Worm (Caenorhabditis elegans) whole organism, early embryonic: ENCODE results near the gene grl-15.
A peak's percentile ranks its signal among the peaks of the same experiment; 100 is the strongest.

Experiments
- B0310.2 ChIP-seq: sonication (generic microtip); optimal IDR thresholded peaks from 2 replicates; lab custom pipeline; 2016; ENCODE audit warnings: mild to moderate bottlenecking, missing genetic modification characterization, missing compliant biosample characterization
- F13C5.2 ChIP-seq: sonication (generic microtip); optimal IDR thresholded peaks from 2 replicates; lab custom pipeline; 2017; ENCODE audit warnings: mild to moderate bottlenecking, missing genetic modification characterization, inconsistent platforms, missing compliant biosample characterization
- aly-1 ChIP-seq: sonication (generic microtip); optimal IDR thresholded peaks from 2 replicates; lab custom pipeline; 2016; ENCODE audit warnings: missing genetic modification characterization, missing compliant biosample characterization
- ama-1 ChIP-seq: fragments of 150-350 bp; optimal IDR thresholded peaks from 2 replicates; lab custom pipeline; 2014
- ceh-13 ChIP-seq: fragments of 200-800 bp; sonication (Bioruptor generic); optimal IDR thresholded peaks from 2 replicates; lab custom pipeline; 2018; ENCODE audit warnings: mild to moderate bottlenecking, missing genetic modification characterization, missing compliant biosample characterization
- ceh-36 ChIP-seq: sonication (generic microtip); optimal IDR thresholded peaks from 2 replicates; lab custom pipeline; 2016; ENCODE audit warnings: missing genetic modification characterization, inconsistent platforms, missing compliant biosample characterization
- ets-7 ChIP-seq: sonication (generic microtip); optimal IDR thresholded peaks from 2 replicates; lab custom pipeline; 2016; ENCODE audit warnings: missing genotype, missing genetic modification characterization, missing compliant biosample characterization
- flt-1 ChIP-seq: fragments of 200-800 bp; sonication (Bioruptor generic); IDR thresholded peaks from 2 replicates; pipeline ENCODE4 v1.3.6; 2022; ENCODE audit warnings: missing genetic modification characterization, missing compliant biosample characterization
- hmbx-1 ChIP-seq: sonication (generic microtip); optimal IDR thresholded peaks from 2 replicates; lab custom pipeline; 2016; ENCODE audit warnings: mild to moderate bottlenecking, missing genetic modification characterization, missing compliant biosample characterization
- hmg-4 ChIP-seq: fragments of 200-800 bp; sonication (Bioruptor generic); optimal IDR thresholded peaks from 2 replicates; lab custom pipeline; 2018; ENCODE audit warnings: mild to moderate bottlenecking, missing genetic modification characterization, missing compliant biosample characterization
- hnd-1 ChIP-seq: sonication (generic microtip); optimal IDR thresholded peaks from 2 replicates; lab custom pipeline; 2016; ENCODE audit warnings: missing genetic modification characterization, missing compliant biosample characterization
- pes-1 ChIP-seq: fragments of 200-800 bp; sonication (Bioruptor generic); IDR thresholded peaks from 2 replicates; pipeline ENCODE4 v1.3.6; 2022; ENCODE audit warnings: missing genetic modification reagents, missing genetic modification characterization, missing compliant biosample characterization
- scrt-1 ChIP-seq: fragments of 200-800 bp; sonication (Bioruptor generic); IDR thresholded peaks from 2 replicates; pipeline ENCODE4 v1.3.6; 2022; ENCODE audit warnings: missing genetic modification characterization, missing compliant biosample characterization
- sea-1 ChIP-seq: fragments of 200-800 bp; sonication (Bioruptor generic); conservative IDR thresholded peaks from 2 replicates; pipeline ENCODE4 v1.3.6; 2022; ENCODE audit warnings: missing genetic modification characterization, missing compliant biosample characterization
- tbx-11 ChIP-seq: fragments of 200-800 bp; sonication (Bioruptor generic); IDR thresholded peaks from 2 replicates; pipeline ENCODE4 v1.3.6; 2022; ENCODE audit warnings: missing genetic modification characterization, missing compliant biosample characterization
- tbx-37 ChIP-seq: fragments of 200-800 bp; sonication (Bioruptor generic); conservative IDR thresholded peaks from 2 replicates; pipeline ENCODE4 v1.3.6; 2022; ENCODE audit warnings: missing genetic modification reagents, missing genetic modification characterization, missing compliant biosample characterization
- tra-4 ChIP-seq: sonication (generic microtip); optimal IDR thresholded peaks from 2 replicates; lab custom pipeline; 2017; ENCODE audit warnings: missing genetic modification characterization, missing compliant biosample characterization

grl-15 gene

ce11 chrIII:12251178-12251577, 15.4 kb upstream of the grl-15 start:
- TF ChIP-seq ceh-13, result no peak
- TF ChIP-seq ama-1, result no peak

ce11 chrIII:12250114-12250792, 14.4 kb upstream of the grl-15 start, which contains the start of the genes tim-1 and Y75B8A.23:
Gene tim-1, minus strand, starts transcription at chrIII:12250164.
Gene Y75B8A.23, plus strand, starts transcription at chrIII:12250660.
- TF ChIP-seq flt-1 (GFP tag; lab: Robert Waterston, UW) (peak; percentile 69), F13C5.2 (tag; lab: Kevin White, UChicago) (peak; percentile 86), pes-1 (GFP tag; lab: Robert Waterston, UW) (peak; percentile 61), tra-4 (tag; lab: Kevin White, UChicago) (peak; percentile 38), ama-1 (peak; percentile 97), hmbx-1 (tag; lab: Kevin White, UChicago) (no peak), aly-1 (tag; lab: Kevin White, UChicago) (peak; percentile 48), hmg-4 (peak; percentile 25), tbx-11 (no peak), ets-7 (tag; lab: Kevin White, UChicago) (no peak), scrt-1 (no peak), ceh-36 (tag; lab: Kevin White, UChicago) (peak; percentile 74), tbx-37 (no peak), hnd-1 (tag; lab: Kevin White, UChicago) (no peak), B0310.2 (peak; percentile 58), sea-1 (GFP tag; lab: Robert Waterston, UW) (peak; percentile 59), ceh-13 (peak; percentile 15)

ce11 chrIII:12247329-12247728, 11.5 kb upstream of the grl-15 start:
- TF ChIP-seq B0310.2 (no peak), tbx-37 (no peak), tbx-11 (no peak), aly-1 (tag; lab: Kevin White, UChicago) (no peak), hnd-1 (tag; lab: Kevin White, UChicago) (no peak), ceh-36 (tag; lab: Kevin White, UChicago) (no peak)

DNA sequence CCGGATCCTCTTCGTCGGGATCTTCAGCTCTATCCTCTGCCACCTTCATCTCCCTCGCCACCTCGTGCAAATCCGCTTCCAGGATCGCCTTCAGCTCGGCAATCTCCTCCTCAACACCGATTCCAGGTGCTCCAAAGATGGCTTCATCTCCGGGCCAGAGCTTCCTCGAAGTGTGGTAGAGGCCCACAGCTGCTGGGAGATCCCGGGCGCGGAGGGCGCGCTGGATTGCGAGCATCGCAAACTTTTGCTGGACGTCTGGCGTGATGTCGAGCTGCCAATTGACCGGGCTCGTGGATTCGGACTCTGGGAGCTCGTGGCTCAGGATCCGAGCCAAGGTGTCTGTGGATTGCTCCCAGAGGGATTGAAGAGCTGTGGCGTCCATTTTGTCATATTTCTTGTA, 9.8 kb upstream of the grl-15 start:
- TF ChIP-seq F13C5.2 (tag; lab: Kevin White, UChicago), result no peak
- no peak for TF ChIP-seq ama-1
- no peak for TF ChIP-seq tra-4 (tag; lab: Kevin White, UChicago)
- TF ChIP-seq sea-1 (GFP tag; lab: Robert Waterston, UW), result no peak
- no peak for TF ChIP-seq scrt-1
- no peak for TF ChIP-seq flt-1 (GFP tag; lab: Robert Waterston, UW)
- no peak for TF ChIP-seq B0310.2
- no peak for TF ChIP-seq aly-1 (tag; lab: Kevin White, UChicago)
- no peak for TF ChIP-seq ceh-13
- no peak for TF ChIP-seq ets-7 (tag; lab: Kevin White, UChicago)
- TF ChIP-seq hnd-1 (tag; lab: Kevin White, UChicago), result no peak
- no peak for TF ChIP-seq tbx-37
- no peak for TF ChIP-seq hmbx-1 (tag; lab: Kevin White, UChicago)
- TF ChIP-seq tbx-11, result no peak
- no peak for TF ChIP-seq pes-1 (GFP tag; lab: Robert Waterston, UW)

ce11 chrIII:12235359-12235758, 455 bp downstream of the grl-15 start:
- no peak for TF ChIP-seq ceh-36 (tag; lab: Kevin White, UChicago)
- no peak for TF ChIP-seq B0310.2
- TF ChIP-seq tbx-11, result no peak
- TF ChIP-seq pes-1 (GFP tag; lab: Robert Waterston, UW), result no peak
- no peak for TF ChIP-seq ama-1
- TF ChIP-seq hnd-1 (tag; lab: Kevin White, UChicago), result no peak
- no peak for TF ChIP-seq ceh-13
- no peak for TF ChIP-seq tbx-37
- TF ChIP-seq F13C5.2 (tag; lab: Kevin White, UChicago), result no peak
- no peak for TF ChIP-seq flt-1 (GFP tag; lab: Robert Waterston, UW)

DNA sequence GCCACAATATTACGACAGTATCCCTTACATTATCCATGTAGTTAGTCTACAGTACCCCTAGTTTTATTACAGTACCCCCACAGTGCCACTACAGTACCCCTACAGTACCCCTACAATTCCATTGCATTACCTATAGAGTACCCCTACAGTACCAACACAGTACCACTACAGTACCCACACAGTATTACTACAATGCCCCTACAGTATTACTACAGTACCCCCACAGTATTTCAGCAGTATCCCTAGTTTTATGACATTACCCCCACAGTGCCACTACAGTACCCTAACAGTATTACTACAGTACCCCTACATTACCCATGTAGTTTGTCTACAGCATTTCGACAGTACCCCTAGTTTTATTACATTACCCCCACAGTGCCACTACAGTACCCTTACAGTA, 2.3 kb downstream of the grl-15 start:
- TF ChIP-seq hnd-1 (tag; lab: Kevin White, UChicago) (no peak), scrt-1 (no peak), ceh-36 (tag; lab: Kevin White, UChicago) (no peak), tbx-11 (no peak), ets-7 (tag; lab: Kevin White, UChicago) (no peak), ceh-13 (no peak), pes-1 (GFP tag; lab: Robert Waterston, UW) (no peak), hmbx-1 (tag; lab: Kevin White, UChicago) (no peak), aly-1 (tag; lab: Kevin White, UChicago) (no peak), hmg-4 (no peak), sea-1 (GFP tag; lab: Robert Waterston, UW) (no peak), ama-1 (no peak), tra-4 (tag; lab: Kevin White, UChicago) (no peak), B0310.2 (no peak), tbx-37 (no peak), flt-1 (GFP tag; lab: Robert Waterston, UW) (no peak), F13C5.2 (tag; lab: Kevin White, UChicago) (no peak)

- TF ChIP-seq flt-1 (GFP tag; lab: Robert Waterston, UW), result no peak
Measured at ce11 chrIII:12231539-12231938, 4.3 kb downstream of the grl-15 start.

DNA sequence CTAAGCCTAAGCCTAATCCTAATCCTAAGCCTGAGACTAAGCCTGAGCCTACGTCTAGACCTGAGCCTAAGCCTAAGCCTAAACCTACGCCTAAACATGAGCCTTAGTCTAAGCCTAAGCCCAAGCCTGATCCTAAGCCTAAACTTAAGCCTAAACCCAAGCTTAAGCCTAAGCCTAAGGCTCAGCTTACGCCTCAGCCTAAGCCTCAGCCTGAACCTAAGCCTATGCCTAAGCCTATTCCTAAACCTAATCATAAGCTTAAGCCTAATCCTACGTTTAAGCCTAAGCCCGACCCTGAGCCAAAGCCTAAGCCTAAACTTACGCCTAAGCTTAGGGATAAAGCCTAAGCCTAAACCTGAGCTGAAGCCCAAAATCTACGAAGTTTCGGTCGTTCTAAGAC, 5.6 kb downstream of the grl-15 start:
- TF ChIP-seq ceh-36 (tag; lab: Kevin White, UChicago), result peak; percentile 92
- TF ChIP-seq hnd-1 (tag; lab: Kevin White, UChicago), result no peak
- no peak for TF ChIP-seq flt-1 (GFP tag; lab: Robert Waterston, UW)
- no peak for TF ChIP-seq sea-1 (GFP tag; lab: Robert Waterston, UW)
